Worm (Caenorhabditis elegans) whole organism, L2 larva: ENCODE results near the gene C14A6.8.

Experiments used
- ZK546.5 ChIP-seq: sonication (generic microtip); optimal IDR thresholded peaks from 2 replicates; lab custom pipeline; 2017; ENCODE audit warnings: missing biosample characterization, missing genetic modification characterization
- ama-1 ChIP-seq: fragments of 150-350 bp; optimal IDR thresholded peaks from 2 replicates; lab custom pipeline; 2018; ENCODE audit warnings: inconsistent platforms
- fos-1 ChIP-seq: fragments of 150-350 bp; optimal IDR thresholded peaks from 2 replicates; lab custom pipeline; 2014; ENCODE audit warnings: missing biosample characterization, missing genetic modification characterization
- nhr-11 ChIP-seq: fragments of 150-350 bp; optimal IDR thresholded peaks from 2 replicates; lab custom pipeline; 2014; ENCODE audit warnings: missing biosample characterization, missing genetic modification characterization
- nhr-21 ChIP-seq: fragments of 150-350 bp; optimal IDR thresholded peaks from 2 replicates; lab custom pipeline; 2014; ENCODE audit warnings: missing biosample characterization, missing genetic modification characterization
- zag-1 ChIP-seq: fragments of 150-350 bp; optimal IDR thresholded peaks from 2 replicates; lab custom pipeline; 2014; ENCODE audit warnings: missing biosample characterization, missing genetic modification characterization

ce11 chrV:18191128-18191527 is 19.7 kb upstream of the C14A6.8 start, which contains the start of gene clec-42:
- TF ChIP-seq ama-1 (lab: Kevin White, UChicago), result no peak
- TF ChIP-seq zag-1 (tag; lab: Kevin White, UChicago), result no peak
- no peak for TF ChIP-seq nhr-11 (tag; lab: Kevin White, UChicago)
- TF ChIP-seq ZK546.5, result no peak
- TF ChIP-seq fos-1 (tag; lab: Kevin White, UChicago), result no peak
- TF ChIP-seq nhr-21 (tag; lab: Kevin White, UChicago), result no peak
